Worm (Caenorhabditis elegans) whole organism, L2 larva: Measurements from ENCODE around the gene F08G12.3.

Source experiments
- ZK546.5 ChIP-seq: sonication (generic microtip); optimal IDR thresholded peaks from 2 replicates; lab custom pipeline; 2017; ENCODE audit warnings: missing biosample characterization, missing genetic modification characterization
- ceh-16 ChIP-seq: fragments of 150-350 bp; optimal IDR thresholded peaks from 2 replicates; lab custom pipeline; 2014; ENCODE audit warnings: missing biosample characterization, missing genetic modification characterization
- ceh-82 ChIP-seq: fragments of 150-350 bp; optimal IDR thresholded peaks from 2 replicates; lab custom pipeline; 2014; ENCODE audit warnings: missing biosample characterization, missing genetic modification characterization
- elt-1 ChIP-seq: fragments of 150-350 bp; optimal IDR thresholded peaks from 2 replicates; lab custom pipeline; 2014; ENCODE audit warnings: missing biosample characterization, missing genetic modification characterization
- elt-3 ChIP-seq: sonication (generic microtip); optimal IDR thresholded peaks from 2 replicates; lab custom pipeline; 2017; ENCODE audit warnings: missing biosample characterization, missing genetic modification characterization
- lin-13 ChIP-seq: fragments of 150-350 bp; optimal IDR thresholded peaks from 2 replicates; lab custom pipeline; 2014; ENCODE audit warnings: missing biosample characterization, missing genetic modification reagents, missing genetic modification characterization
- lin-39 ChIP-seq: fragments of 150-350 bp; optimal IDR thresholded peaks from 2 replicates; lab custom pipeline; 2014; ENCODE audit warnings: missing biosample characterization, missing genetic modification reagents, missing genetic modification characterization
- nhr-6 ChIP-seq: fragments of 150-350 bp; optimal IDR thresholded peaks from 2 replicates; lab custom pipeline; 2014; ENCODE audit warnings: missing biosample characterization, missing genetic modification characterization

DNA sequence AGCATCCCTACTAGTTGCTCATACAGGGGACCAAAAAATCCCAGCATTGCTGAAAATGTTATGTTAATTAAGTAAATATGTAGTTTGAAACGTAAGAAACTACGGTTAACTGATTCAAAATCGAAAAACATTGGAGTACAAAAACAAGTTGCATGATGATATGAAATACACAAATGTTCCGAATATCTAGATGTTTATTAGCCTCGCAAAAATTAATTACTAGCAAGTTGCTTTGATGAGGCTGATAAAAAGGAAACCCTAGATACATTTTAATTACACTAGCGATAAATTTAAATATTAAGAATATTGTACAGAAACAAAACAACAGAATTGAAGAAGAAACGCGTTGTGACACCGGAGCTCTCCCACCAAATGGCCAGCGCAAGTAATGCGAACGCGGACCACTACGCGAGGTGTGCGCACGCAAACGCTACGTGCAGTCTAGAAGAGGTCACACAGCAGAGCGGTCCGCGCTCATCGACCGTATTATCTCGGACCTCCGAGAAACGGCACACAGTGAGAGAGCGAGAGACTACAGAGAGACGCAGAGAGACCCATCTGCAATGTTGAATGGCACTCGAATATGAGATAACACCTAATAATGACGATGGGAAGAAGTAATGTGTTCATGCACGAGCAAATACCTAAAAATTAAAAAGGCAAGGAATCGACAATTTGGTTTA lies 3.2 kb upstream of the F08G12.3 start, which contains the start of gene inx-2:
- TF ChIP-seq ceh-82 (tag; lab: Kevin White, UChicago): no peak
- no peak for TF ChIP-seq lin-39 (tag; lab: Kevin White, UChicago)
- no peak for TF ChIP-seq elt-1
- no peak for TF ChIP-seq elt-3
- no peak for TF ChIP-seq lin-13 (GFP tag; lab: Kevin White, UChicago)
- no peak for TF ChIP-seq ZK546.5 (tag; lab: Kevin White, UChicago)
- no peak for TF ChIP-seq ceh-16
- no peak for TF ChIP-seq nhr-6
